Worm (Caenorhabditis elegans) whole organism, L4 larva: ENCODE results near the gene C08B6.3.

Source experiments
- F37D6.2 ChIP-seq: sonication (generic microtip); optimal IDR thresholded peaks from 2 replicates; lab custom pipeline; 2016; ENCODE audit warnings: mild to moderate bottlenecking, missing genetic modification characterization, missing compliant biosample characterization
- F49E8.2 ChIP-seq: sonication (generic microtip); optimal IDR thresholded peaks from 2 replicates; lab custom pipeline; 2016; ENCODE audit warnings: missing compliant biosample characterization, mild to moderate bottlenecking, missing genetic modification characterization, borderline replicate concordance
- Y105C5A.15 ChIP-seq: fragments of 200-800 bp; sonication (Bioruptor generic); IDR thresholded peaks from 2 replicates; pipeline ENCODE4 v1.3.6; 2022; ENCODE audit warnings: missing genetic modification characterization, missing compliant biosample characterization
- Y48G9A.11 ChIP-seq: fragments of 200-800 bp; sonication (Bioruptor generic); IDR thresholded peaks from 2 replicates; pipeline ENCODE4 v1.3.6; 2022; ENCODE audit warnings: missing genetic modification reagents, missing genetic modification characterization, missing compliant biosample characterization
- ZK546.5 ChIP-seq, 2 experiments: sonication (generic microtip); optimal IDR thresholded peaks; 2 replicates each; lab custom pipeline; 2017; ENCODE audit warnings: missing biosample characterization in 2 of 2, missing genetic modification characterization in 2 of 2
- aha-1 ChIP-seq: fragments of 150-350 bp; peaks from one replicate; lab custom pipeline; 2014; ENCODE audit warnings: missing biosample characterization, missing genetic modification characterization
- ceh-28 ChIP-seq: fragments of 150-350 bp; optimal IDR thresholded peaks from 2 replicates; lab custom pipeline; 2014; ENCODE audit warnings: missing biosample characterization, missing genetic modification reagents, missing genetic modification characterization
- ceh-44 ChIP-seq: fragments of 200-800 bp; sonication (Bioruptor generic); IDR thresholded peaks from 2 replicates; pipeline ENCODE4 v1.3.6; 2022; ENCODE audit warnings: missing genetic modification reagents, missing genetic modification characterization, missing compliant biosample characterization
- daf-12 ChIP-seq: fragments of 150-350 bp; optimal IDR thresholded peaks from 2 replicates; lab custom pipeline; 2014; ENCODE audit warnings: missing biosample characterization, missing genetic modification reagents, missing genetic modification characterization
- daf-16 ChIP-seq, 3 experiments: sonication (generic microtip); optimal IDR thresholded peaks; 2 replicates each; lab custom pipeline; 2016 to 2017; ENCODE audit warnings: missing genetic modification characterization in 3 of 3, missing genetic modification reagents in 3 of 3, mild to moderate bottlenecking in 2 of 3, missing compliant biosample characterization in 2 of 3, missing biosample characterization in 1 of 3, moderate library complexity in 1 of 3
- daf-19 ChIP-seq: fragments of 200-800 bp; sonication (Bioruptor generic); conservative IDR thresholded peaks from 2 replicates; pipeline ENCODE4 v1.3.6; 2022; ENCODE audit warnings: missing genetic modification characterization, missing compliant biosample characterization
- daf-8 ChIP-seq: fragments of 200-800 bp; sonication (Bioruptor generic); IDR thresholded peaks from 2 replicates; pipeline ENCODE4 v1.3.6; 2022; ENCODE audit warnings: missing genetic modification characterization, missing compliant biosample characterization
- egl-27 ChIP-seq: sonication (generic microtip); optimal IDR thresholded peaks from 3 replicates; lab custom pipeline; 2017; ENCODE audit warnings: missing biosample characterization, missing genetic modification reagents, missing genetic modification characterization
- hif-1 ChIP-seq, 2 experiments: sonication (generic microtip); optimal IDR thresholded peaks; 2 replicates each; lab custom pipeline; 2016 to 2017; ENCODE audit warnings: missing compliant biosample characterization in 2 of 2, missing genetic modification characterization in 2 of 2, missing genetic modification reagents in 2 of 2, missing genotype in 2 of 2, mild to moderate bottlenecking in 1 of 2
- hlh-11 ChIP-seq: fragments of 200-800 bp; sonication (Bioruptor generic); optimal IDR thresholded peaks from 2 replicates; lab custom pipeline; 2018; ENCODE audit warnings: mild to moderate bottlenecking, missing genetic modification characterization, missing compliant biosample characterization
- hlh-30 ChIP-seq: sonication (generic microtip); optimal IDR thresholded peaks from 2 replicates; lab custom pipeline; 2017; ENCODE audit warnings: antibody characterized with exemption, mild to moderate bottlenecking, missing genetic modification characterization, missing compliant biosample characterization; ENCODE audit not compliant: insufficient read depth
- lin-15B ChIP-seq: fragments of 150-350 bp; sonication (generic microtip); optimal IDR thresholded peaks from 3 replicates; lab custom pipeline; 2014; ENCODE audit warnings: missing biosample characterization, missing genetic modification characterization
- lin-29 ChIP-seq: fragments of 200-800 bp; sonication (Bioruptor generic); IDR thresholded peaks from 2 replicates; pipeline ENCODE4 v1.3.6; 2022; ENCODE audit warnings: missing genetic modification reagents, missing genetic modification characterization, missing compliant biosample characterization
- lin-38 ChIP-seq: fragments of 200-800 bp; sonication (Bioruptor generic); IDR thresholded peaks from 2 replicates; pipeline ENCODE4 v1.3.6; 2022; ENCODE audit warnings: missing genetic modification reagents, missing genetic modification characterization, missing compliant biosample characterization
- lir-3 ChIP-seq: sonication (generic microtip); optimal IDR thresholded peaks from 2 replicates; lab custom pipeline; 2016; ENCODE audit warnings: mild to moderate bottlenecking, missing genetic modification characterization, missing compliant biosample characterization
- madf-5 ChIP-seq, 2 experiments: fragments of 200-800 bp; sonication (Bioruptor generic); IDR thresholded peaks; 2 replicates each; pipeline ENCODE4 v1.3.6; 2022; ENCODE audit warnings: missing compliant biosample characterization in 2 of 2, missing genetic modification characterization in 2 of 2
- mdt-29 ChIP-seq: fragments of 200-800 bp; sonication (Bioruptor generic); IDR thresholded peaks from 2 replicates; pipeline ENCODE4 v1.3.6; 2022; ENCODE audit warnings: missing genetic modification reagents, missing genetic modification characterization, missing compliant biosample characterization
- mes-2 ChIP-seq: sonication (generic microtip); optimal IDR thresholded peaks from 2 replicates; lab custom pipeline; 2016; ENCODE audit warnings: missing genotype, mild to moderate bottlenecking, missing genetic modification characterization, missing compliant biosample characterization; ENCODE audit not compliant: poor library complexity, severe bottlenecking
- mxl-2 ChIP-seq: fragments of 200-800 bp; sonication (Bioruptor generic); conservative IDR thresholded peaks from 2 replicates; pipeline ENCODE4 v1.3.6; 2022; ENCODE audit warnings: missing genetic modification reagents, missing genetic modification characterization, missing compliant biosample characterization
- mxl-3 ChIP-seq: fragments of 200-800 bp; sonication (Bioruptor generic); optimal IDR thresholded peaks from 2 replicates; lab custom pipeline; 2018; ENCODE audit warnings: mild to moderate bottlenecking, missing genetic modification characterization, missing compliant biosample characterization
- nhr-102 ChIP-seq: sonication (generic microtip); optimal IDR thresholded peaks from 2 replicates; lab custom pipeline; 2016; ENCODE audit warnings: mild to moderate bottlenecking, missing genetic modification characterization, moderate library complexity, missing compliant biosample characterization
- nhr-111 ChIP-seq: fragments of 200-800 bp; sonication (Bioruptor generic); optimal IDR thresholded peaks from 2 replicates; lab custom pipeline; 2018; ENCODE audit warnings: mild to moderate bottlenecking, missing genetic modification characterization, missing compliant biosample characterization
- nhr-237 ChIP-seq: sonication (generic microtip); optimal IDR thresholded peaks from 2 replicates; lab custom pipeline; 2017; ENCODE audit warnings: missing biosample characterization, missing genetic modification characterization
- nhr-25 ChIP-seq: sonication (generic microtip); optimal IDR thresholded peaks from 2 replicates; lab custom pipeline; 2017; ENCODE audit warnings: missing genetic modification characterization, mild to moderate bottlenecking, missing compliant biosample characterization, antibody characterized with exemption, moderate library complexity, borderline replicate concordance; ENCODE audit not compliant: insufficient read depth
- nhr-28 ChIP-seq: fragments of 150-350 bp; optimal IDR thresholded peaks from 2 replicates; lab custom pipeline; 2014; ENCODE audit warnings: missing biosample characterization, missing genetic modification characterization
- pha-4 ChIP-seq, 2 experiments: fragments of 150-350 bp in 1 of 2; fragments of 200-800 bp in 1 of 2; sonication (Bioruptor generic) in 1 of 2; IDR thresholded peaks in 1 of 2; optimal IDR thresholded peaks in 1 of 2; 2 replicates each; pipeline versions ENCODE4 v1.3.6 to Lab custom; 2014 to 2022; ENCODE audit warnings: missing genetic modification characterization in 2 of 2, missing genetic modification reagents in 2 of 2, missing biosample characterization in 1 of 2, missing compliant biosample characterization in 1 of 2
- pqm-1 ChIP-seq: sonication (generic microtip); optimal IDR thresholded peaks from 2 replicates; lab custom pipeline; 2017; ENCODE audit warnings: missing biosample characterization, missing genetic modification characterization
- snpc-4 ChIP-seq: fragments of 150-350 bp; optimal IDR thresholded peaks from 2 replicates; lab custom pipeline; 2014; ENCODE audit warnings: missing biosample characterization, missing genetic modification characterization
- tag-97 ChIP-seq: fragments of 200-800 bp; sonication (Bioruptor generic); IDR thresholded peaks from 2 replicates; pipeline ENCODE4 v1.3.6; 2022; ENCODE audit warnings: missing genetic modification characterization, missing compliant biosample characterization
- unc-39 ChIP-seq: sonication (generic microtip); optimal IDR thresholded peaks from 2 replicates; lab custom pipeline; 2017; ENCODE audit warnings: missing biosample characterization, missing genetic modification characterization
- zfp-2 ChIP-seq: sonication (generic microtip); optimal IDR thresholded peaks from 2 replicates; lab custom pipeline; 2016; ENCODE audit warnings: mild to moderate bottlenecking, missing genetic modification characterization, missing compliant biosample characterization
- zfp-3 ChIP-seq: fragments of 200-800 bp; sonication (Bioruptor generic); conservative IDR thresholded peaks from 2 replicates; pipeline ENCODE4 v1.3.6; 2022; ENCODE audit warnings: missing genetic modification reagents, missing genetic modification characterization, missing compliant biosample characterization
- zip-11 ChIP-seq: fragments of 200-800 bp; sonication (Bioruptor generic); IDR thresholded peaks from 2 replicates; pipeline ENCODE4 v1.3.6; 2022; ENCODE audit warnings: missing genetic modification characterization, missing compliant biosample characterization
- ztf-7 ChIP-seq: fragments of 150-350 bp; optimal IDR thresholded peaks from 2 replicates; lab custom pipeline; 2014; ENCODE audit warnings: missing biosample characterization, missing genetic modification characterization

C08B6.3 gene

DNA sequence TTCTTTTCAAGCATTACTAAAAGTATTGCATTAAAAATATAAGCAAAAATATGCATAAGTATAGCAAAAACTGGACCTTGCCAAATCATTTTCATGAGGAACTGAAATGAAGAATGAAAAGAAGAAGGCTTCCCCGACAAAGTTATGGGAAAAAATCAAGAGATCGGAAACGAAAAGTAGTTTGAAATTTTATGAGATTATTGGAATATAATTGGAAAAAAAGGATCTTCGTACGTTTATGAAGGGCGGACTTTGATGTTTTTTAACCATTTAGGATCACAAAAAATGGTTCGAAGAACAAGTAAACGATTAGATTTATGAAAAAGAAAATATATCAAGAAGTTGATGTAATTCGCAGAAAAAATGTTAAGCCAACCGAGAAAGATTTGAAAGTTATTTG lies 8.8 kb upstream of the C08B6.3 start, which contains the start of gene srxa-18:
srxa-18 (minus strand) TSS at position 100 of the 400 bp plus-strand sequence.
- TF ChIP-seq unc-39 = no peak
- no peak for TF ChIP-seq F49E8.2 (tag; lab: Kevin White, UChicago)
- TF ChIP-seq mes-2 (tag; lab: Kevin White, UChicago) = no peak
- TF ChIP-seq lir-3 (tag; lab: Kevin White, UChicago) = no peak
- no peak for TF ChIP-seq snpc-4 (tag; lab: Kevin White, UChicago)
- no peak for TF ChIP-seq zip-11
- no peak for TF ChIP-seq hif-1 (tag; optimal IDR thresholded peaks at IDR 0.05; lab: Kevin White, UChicago)
- no peak for TF ChIP-seq ceh-28 (tag; lab: Kevin White, UChicago)

DNA sequence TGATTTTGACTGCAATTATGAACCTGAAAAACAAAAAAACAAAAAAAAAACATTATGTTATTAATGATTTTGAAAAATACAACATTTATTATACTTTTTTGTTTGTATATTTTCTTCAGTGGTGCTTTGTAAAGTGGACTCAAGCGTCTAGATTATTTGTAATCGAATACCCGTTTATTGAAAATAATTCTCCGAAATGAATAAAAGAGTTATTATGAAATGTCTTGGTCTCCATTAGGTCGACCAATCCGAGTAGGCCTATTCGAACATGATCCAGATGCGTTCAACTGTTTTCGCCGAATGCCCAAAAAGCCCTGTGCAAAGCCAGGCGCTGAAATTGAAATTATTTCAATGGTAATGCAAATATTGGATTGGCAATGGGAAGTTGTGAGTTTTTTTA lies 5.4 kb upstream of the C08B6.3 start, which contains the start of gene C08B6.5:
C08B6.5 (plus strand) TSS at position 301 of the 400 bp plus-strand sequence.
- TF ChIP-seq hlh-11 (tag; lab: Kevin White, UChicago) (no peak), mxl-2 (GFP tag; lab: Robert Waterston, UW) (no peak), zfp-3 (GFP tag; lab: Robert Waterston, UW) (no peak), lin-29 (GFP tag; lab: Robert Waterston, UW) (no peak), ZK546.5 (tag; optimal IDR thresholded peaks at IDR 0.05; lab: Kevin White, UChicago) (no peak), ceh-44 (GFP tag; lab: Robert Waterston, UW) (no peak)

DNA sequence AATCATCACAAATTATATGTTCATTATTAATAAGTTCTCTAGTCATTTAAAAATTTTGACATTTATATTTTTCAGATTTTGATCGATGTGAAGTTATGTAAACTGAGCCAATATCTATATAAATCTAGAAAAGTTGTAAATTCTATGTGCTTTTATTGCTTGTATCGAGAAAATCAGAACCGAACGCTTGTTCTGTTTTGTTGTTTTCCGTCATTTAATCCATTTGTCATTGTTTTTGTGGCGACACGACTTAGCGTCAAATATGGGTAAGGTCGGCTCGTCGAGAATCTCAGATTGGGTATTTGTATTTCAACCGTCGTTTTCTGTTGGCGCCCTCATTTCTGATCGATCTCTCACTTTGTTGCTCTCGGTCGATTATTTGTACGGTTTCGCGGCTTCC lies 2.2 kb upstream of the C08B6.3 start, which contains the start of gene cht-5:
cht-5 (plus strand) TSS at position 301 of the 400 bp plus-strand sequence.
- TF ChIP-seq lin-38 (no peak), ztf-7 (tag; lab: Kevin White, UChicago) (no peak), nhr-237 (no peak), egl-27 (tag; lab: Kevin White, UChicago) (no peak), daf-12 (tag; lab: Kevin White, UChicago) (no peak)

DNA sequence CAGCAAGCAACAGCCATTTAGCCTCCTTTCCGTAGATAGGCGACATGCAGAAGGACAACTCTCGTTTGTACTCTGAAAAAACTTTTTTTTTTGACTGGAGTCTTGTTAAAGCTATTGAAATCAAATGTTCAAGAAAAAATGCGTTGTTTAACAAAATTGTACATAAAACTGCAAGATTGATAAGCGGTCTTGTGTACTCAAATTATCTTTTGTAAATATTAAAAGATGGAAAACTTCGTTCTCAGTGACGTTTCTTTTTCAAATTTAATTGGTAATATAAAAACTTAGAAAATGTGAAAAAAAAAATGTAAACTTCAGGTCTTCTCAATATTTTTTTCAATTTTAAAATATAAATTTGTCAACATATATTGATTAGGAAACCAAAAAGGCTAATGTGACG lies 958 bp downstream of the C08B6.3 start:
- TF ChIP-seq zfp-2 (tag; lab: Kevin White, UChicago) = no peak
- no peak for TF ChIP-seq nhr-25
- TF ChIP-seq nhr-28 (tag; lab: Kevin White, UChicago) = peak; percentile 17
- no peak for TF ChIP-seq daf-16 (GFP tag; optimal IDR thresholded peaks at IDR 0.05; lab: Kevin White, UChicago)
- peak; percentile 53 for TF ChIP-seq daf-16 (tag; optimal IDR thresholded peaks at IDR 0.05; lab: Kevin White, UChicago)
- TF ChIP-seq F37D6.2 (tag; lab: Kevin White, UChicago) = no peak
- peak; percentile 44 for TF ChIP-seq pqm-1

DNA sequence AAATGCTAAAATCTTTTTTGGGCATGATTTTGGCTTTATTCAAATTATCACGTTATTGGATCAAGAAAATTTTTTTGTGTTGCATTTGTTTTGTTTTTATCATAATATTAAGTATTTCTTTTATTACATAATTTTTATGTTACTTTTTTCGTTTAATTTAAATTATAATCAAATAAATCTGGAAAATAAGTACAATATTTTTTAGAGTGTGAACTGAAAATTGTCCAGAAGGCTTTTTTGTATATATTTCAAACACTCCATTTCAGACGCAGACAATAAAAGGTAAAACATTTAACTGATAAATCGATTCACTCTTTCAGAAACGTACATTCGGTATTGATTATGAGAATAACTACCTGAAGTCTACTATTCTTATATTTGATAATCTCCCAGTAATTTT lies 4.8 kb downstream of the C08B6.3 start, which contains the start of gene C08B6.11:
C08B6.11 (plus strand) TSS at position 301 of the 400 bp plus-strand sequence.
- TF ChIP-seq Y48G9A.11 (no peak), nhr-102 (no peak), pha-4 (GFP tag; IDR thresholded peaks at IDR 0.05; lab: Robert Waterston, UW) (no peak), pha-4 (tag; optimal IDR thresholded peaks at IDR 0.05; lab: Kevin White, UChicago) (no peak), aha-1 (tag; lab: Kevin White, UChicago) (no peak), Y105C5A.15 (GFP tag; lab: Robert Waterston, UW) (no peak), mdt-29 (GFP tag; lab: Robert Waterston, UW) (no peak), hlh-30 (tag; lab: Kevin White, UChicago) (no peak), daf-19 (GFP tag; lab: Robert Waterston, UW) (no peak), snpc-4 (tag; lab: Kevin White, UChicago) (no peak), tag-97 (GFP tag; lab: Robert Waterston, UW) (no peak), nhr-111 (GFP tag; lab: Kevin White, UChicago) (no peak), madf-5 (GFP tag; IDR thresholded peaks at IDR 0.05; lab: Robert Waterston, UW) (no peak), lin-15B (tag; lab: Kevin White, UChicago) (no peak), daf-8 (no peak), daf-16 (GFP tag; optimal IDR thresholded peaks at IDR 0.05; lab: Kevin White, UChicago) (no peak), daf-16 (tag; optimal IDR thresholded peaks at IDR 0.05; lab: Kevin White, UChicago) (no peak), mxl-3 (GFP tag; lab: Kevin White, UChicago) (no peak)
- TF ChIP-seq, all 104 proteins: peak for 0
